Worm (Caenorhabditis elegans): ENCODE data around the gene tra-4.
"Not testable (repeated sequence)": the region's sequence is repeated elsewhere in the genome, so short reads cannot be mapped to it uniquely, and the experiment has no call there.

tra-4 gene

ce11 chrX:2857070-2857825, at the start of gene tra-4:
TSS of gene tra-4 (minus strand) at chrX:2857603.
- TF ChIP-seq tab-1 (GFP tag; IDR thresholded peaks at IDR 0.05): no peak
- TF ChIP-seq med-1 (GFP tag; optimal IDR thresholded peaks at IDR 0.05; ENCODE audit: insufficient read depth): no peak

ce11 chrX:2906062-2906732, 48.8 kb upstream of the tra-4 start:
- TF ChIP-seq ztf-23 (GFP tag; IDR thresholded peaks at IDR 0.05): no peak

ce11 chrX:2903715-2904419, 46.5 kb upstream of the tra-4 start:
- TF ChIP-seq cog-1 (tag; optimal IDR thresholded peaks at IDR 0.05) (no peak), tab-1 (GFP tag; IDR thresholded peaks at IDR 0.05) (no peak), ref-1 (GFP tag; conservative IDR thresholded peaks at IDR 0.05) (no peak), klf-2 (GFP tag; conservative IDR thresholded peaks at IDR 0.05) (no peak), med-1 (GFP tag; optimal IDR thresholded peaks at IDR 0.05; ENCODE audit: insufficient read depth) (no peak), ztf-23 (GFP tag; IDR thresholded peaks at IDR 0.05) (no peak), flt-1 (GFP tag; IDR thresholded peaks at IDR 0.05) (no peak), ztf-29 (GFP tag; IDR thresholded peaks at IDR 0.05) (no peak), T22C8.4 (GFP tag; IDR thresholded peaks at IDR 0.05) (no peak)

ce11 chrX:2902854-2903253, 45.5 kb upstream of the tra-4 start:
- TF ChIP-seq T22C8.4 (GFP tag; IDR thresholded peaks at IDR 0.05) (no peak), ref-1 (GFP tag; conservative IDR thresholded peaks at IDR 0.05) (no peak), klf-2 (GFP tag; conservative IDR thresholded peaks at IDR 0.05) (no peak), flt-1 (GFP tag; IDR thresholded peaks at IDR 0.05) (no peak), cog-1 (tag; optimal IDR thresholded peaks at IDR 0.05) (no peak), med-1 (GFP tag; optimal IDR thresholded peaks at IDR 0.05; ENCODE audit: insufficient read depth) (no peak), ztf-29 (GFP tag; IDR thresholded peaks at IDR 0.05) (no peak), tab-1 (GFP tag; IDR thresholded peaks at IDR 0.05) (no peak), ztf-23 (GFP tag; IDR thresholded peaks at IDR 0.05) (no peak)

ce11 chrX:2900897-2901496, 43.6 kb upstream of the tra-4 start:
- TF ChIP-seq med-1 (GFP tag; optimal IDR thresholded peaks at IDR 0.05; ENCODE audit: insufficient read depth): no peak
- TF ChIP-seq cog-1 (tag; optimal IDR thresholded peaks at IDR 0.05): peak; percentile 24
- 0 out of 2 replicates have a peak, but pooled peaks have one; percentile 16 for TF ChIP-seq tab-1 (GFP tag; IDR thresholded peaks at IDR 0.05)
- TF ChIP-seq ztf-29 (GFP tag; IDR thresholded peaks at IDR 0.05): peak; percentile 63; the same call in 1 of the 2 replicates
- 0 out of 2 replicates have a peak, but pooled peaks have one; percentile 14 for TF ChIP-seq ztf-23 (GFP tag; IDR thresholded peaks at IDR 0.05)

- no peak for TF ChIP-seq ztf-29 (GFP tag; IDR thresholded peaks at IDR 0.05)
Observed at ce11 chrX:2898256-2898655, 40.9 kb upstream of the tra-4 start, which contains the start of gene F52B10.3. TSS of gene F52B10.3 (minus strand) at chrX:2898356.

DNA sequence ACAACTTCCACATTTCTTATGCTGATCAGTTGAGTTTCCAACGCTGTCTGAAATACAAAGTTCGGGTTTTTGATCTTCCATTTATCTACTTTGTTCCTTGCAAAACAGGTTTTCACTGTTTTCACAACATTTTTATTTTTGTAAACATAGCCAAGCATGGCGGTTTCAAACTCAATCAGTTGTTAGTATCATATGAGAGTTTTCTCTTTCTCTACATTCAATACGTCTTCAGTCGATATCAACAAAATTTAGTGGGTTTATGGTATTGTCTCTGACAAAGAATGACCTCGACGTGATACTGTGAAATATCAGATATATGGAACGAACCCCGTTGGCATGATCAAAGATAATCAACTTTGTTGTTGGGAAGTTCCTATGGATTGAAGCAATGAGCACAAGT, 38.2 kb upstream of the tra-4 start:
- TF ChIP-seq ref-1 (GFP tag; conservative IDR thresholded peaks at IDR 0.05) (no peak), T22C8.4 (GFP tag; IDR thresholded peaks at IDR 0.05) (no peak), ztf-23 (GFP tag; IDR thresholded peaks at IDR 0.05) (no peak), flt-1 (GFP tag; IDR thresholded peaks at IDR 0.05) (no peak), ztf-29 (GFP tag; IDR thresholded peaks at IDR 0.05) (no peak), med-1 (GFP tag; optimal IDR thresholded peaks at IDR 0.05; ENCODE audit: insufficient read depth) (no peak), klf-2 (GFP tag; conservative IDR thresholded peaks at IDR 0.05) (no peak), cog-1 (tag; optimal IDR thresholded peaks at IDR 0.05) (no peak), tab-1 (GFP tag; IDR thresholded peaks at IDR 0.05) (no peak)

DNA sequence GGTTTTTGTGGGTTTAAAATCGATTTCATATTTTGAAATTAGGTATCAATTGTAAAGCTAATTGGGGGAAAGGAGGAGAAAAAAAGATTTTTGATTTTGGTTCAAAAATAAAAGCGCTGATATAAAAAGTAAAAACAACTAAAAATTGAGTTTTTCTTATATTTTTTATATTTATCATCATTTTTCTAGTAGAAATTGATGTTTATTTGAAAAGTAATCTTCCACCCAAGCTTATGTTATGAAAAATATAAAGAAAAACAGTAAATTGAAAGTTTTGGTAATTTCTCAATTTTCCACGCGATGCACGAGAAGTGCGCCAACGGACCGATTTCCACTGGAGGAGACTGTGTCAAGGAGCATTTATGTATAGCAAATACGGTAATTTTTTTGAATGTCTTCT, 36.9 kb upstream of the tra-4 start, which contains the start of gene B0410.1:
B0410.1 (plus strand) TSS at position 301 of the 400 bp plus-strand sequence.
- not testable (repeated sequence) for TF ChIP-seq ztf-29, flt-1, ztf-23 (GFP tag; IDR thresholded peaks at IDR 0.05)

DNA sequence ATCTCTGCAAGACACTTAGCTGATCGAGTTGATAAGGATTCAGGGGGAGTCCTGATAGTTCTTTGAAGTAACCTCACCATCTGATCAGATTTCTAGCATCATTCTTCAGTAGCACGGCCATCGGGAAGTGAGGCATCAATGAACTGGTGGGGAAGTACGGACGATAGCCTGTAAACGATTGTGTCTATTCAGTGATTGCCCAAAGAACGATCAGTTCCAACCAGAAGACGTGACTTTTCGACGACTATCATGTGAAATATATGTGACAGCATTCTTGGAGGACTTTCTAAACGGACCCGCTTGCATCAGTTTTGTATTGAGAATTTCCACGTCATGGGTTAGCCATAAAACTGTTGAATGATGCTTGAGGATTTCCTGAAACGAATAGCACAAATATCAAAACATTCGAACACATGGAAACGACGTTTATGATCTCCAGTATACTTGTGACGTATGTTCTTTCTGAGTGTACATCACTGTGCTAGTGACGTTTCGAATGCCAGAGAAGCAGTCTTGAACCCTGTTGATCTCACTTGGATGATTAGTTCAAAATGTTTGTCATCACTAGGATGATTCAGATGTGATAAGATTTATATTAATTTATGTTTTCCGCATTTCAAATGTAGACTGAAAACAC, 35.7 kb upstream of the tra-4 start:
- TF ChIP-seq flt-1 (GFP tag; IDR thresholded peaks at IDR 0.05): no peak
- TF ChIP-seq klf-2 (GFP tag; conservative IDR thresholded peaks at IDR 0.05): no peak
- no peak for TF ChIP-seq cog-1 (tag; optimal IDR thresholded peaks at IDR 0.05)
- TF ChIP-seq ztf-23 (GFP tag; IDR thresholded peaks at IDR 0.05): no peak
- no peak for TF ChIP-seq med-1 (GFP tag; optimal IDR thresholded peaks at IDR 0.05; ENCODE audit: insufficient read depth)
- TF ChIP-seq tab-1 (GFP tag; IDR thresholded peaks at IDR 0.05): no peak
- no peak for TF ChIP-seq T22C8.4 (GFP tag; IDR thresholded peaks at IDR 0.05)
- no peak for TF ChIP-seq ztf-29 (GFP tag; IDR thresholded peaks at IDR 0.05)
- TF ChIP-seq ref-1 (GFP tag; conservative IDR thresholded peaks at IDR 0.05): no peak

Data from whole organism, midembryonic.